Worm (Caenorhabditis elegans) whole organism, young adult: Measurements from ENCODE around the gene Y39B6A.33.

Experiments
- bed-2 ChIP-seq: fragments of 200-800 bp; sonication (Bioruptor generic); IDR thresholded peaks from 2 replicates; pipeline ENCODE4 v1.3.6; 2022; ENCODE audit warnings: missing genetic modification reagents, missing genetic modification characterization, missing compliant biosample characterization
- efl-1 ChIP-seq: fragments of 150-350 bp; optimal IDR thresholded peaks from 2 replicates; lab custom pipeline; 2014; ENCODE audit warnings: missing biosample characterization, missing genetic modification reagents, missing genetic modification characterization
- nhr-120 ChIP-seq: fragments of 200-800 bp; sonication (Bioruptor generic); IDR thresholded peaks from 2 replicates; pipeline ENCODE4 v1.3.6; 2022; ENCODE audit warnings: missing genetic modification characterization, missing compliant biosample characterization
- snpc-1.3 ChIP-seq: sonication (generic microtip); optimal IDR thresholded peaks from 2 replicates; lab custom pipeline; 2017; ENCODE audit warnings: missing genetic modification characterization, mild to moderate bottlenecking, missing compliant biosample characterization, antibody characterized with exemption, moderate library complexity, missing genotype, missing genetic modification reagents; ENCODE audit not compliant: insufficient read depth
- unc-130 ChIP-seq: sonication (generic microtip); optimal IDR thresholded peaks from 2 replicates; lab custom pipeline; 2016; ENCODE audit warnings: missing genetic modification reagents, missing genetic modification characterization, missing compliant biosample characterization

- TF ChIP-seq bed-2 (no peak), unc-130 (no peak), nhr-120 (GFP tag; lab: Robert Waterston, UW) (no peak), snpc-1.3 (no peak), efl-1 (GFP tag; lab: Kevin White, UChicago) (no peak)
These were observed 3.7 kb upstream of the Y39B6A.33 start, which contains the start of gene tgt-2 for ce11 chrV:18998045-18998444.
